Fruit fly (Drosophila melanogaster) whole organism, embryonic: ENCODE results near the gene CG15160.

ENCODE experiments used
- Atf6 ChIP-seq: fragments of 200-800 bp; sonication (Bioruptor generic); IDR thresholded peaks from 2 replicates; pipeline ENCODE4 v1.3.6; 2022; ENCODE audit warnings: missing biosample characterization, missing genetic modification characterization
- B-H2 ChIP-seq: fragments of 200-800 bp; sonication (Bioruptor generic); optimal IDR thresholded peaks from 2 replicates; lab custom pipeline; 2018; ENCODE audit warnings: missing biosample characterization, mild to moderate bottlenecking, missing genetic modification characterization
- CG10543 ChIP-seq: fragments of 200-800 bp; sonication (Bioruptor generic); optimal IDR thresholded peaks from 3 replicates; lab custom pipeline; 2017; ENCODE audit warnings: missing biosample characterization, mild to moderate bottlenecking, missing genetic modification characterization, moderate library complexity
- CG11085 ChIP-seq: fragments of 200-800 bp; sonication (Bioruptor generic); IDR thresholded peaks from 2 replicates; pipeline ENCODE4 v1.3.6; 2022; ENCODE audit warnings: missing biosample characterization, missing genetic modification characterization
- CG12155 ChIP-seq: fragments of 200-800 bp; sonication (Bioruptor generic); optimal IDR thresholded peaks from 3 replicates; lab custom pipeline; 2016; ENCODE audit warnings: missing biosample characterization, missing genetic modification characterization
- CG12659 ChIP-seq: fragments of 200-800 bp; sonication (Bioruptor generic); optimal IDR thresholded peaks from 3 replicates; lab custom pipeline; 2017; ENCODE audit warnings: mild to moderate bottlenecking, missing biosample characterization, missing genetic modification reagents, missing genetic modification characterization
- CG15479 ChIP-seq: fragments of 200-800 bp; sonication (Bioruptor generic); optimal IDR thresholded peaks from 3 replicates; lab custom pipeline; 2019; ENCODE audit warnings: missing biosample characterization, mild to moderate bottlenecking, missing genetic modification characterization, moderate library complexity
- CG17359 ChIP-seq: fragments of 200-800 bp; sonication (Bioruptor generic); optimal IDR thresholded peaks from 3 replicates; lab custom pipeline; 2018; ENCODE audit warnings: missing biosample characterization, mild to moderate bottlenecking, missing genetic modification characterization, moderate library complexity
- CG1832 ChIP-seq: fragments of 200-800 bp; sonication (Bioruptor generic); optimal IDR thresholded peaks from 2 replicates; lab custom pipeline; 2017; ENCODE audit warnings: missing biosample characterization, mild to moderate bottlenecking, missing genetic modification characterization, inconsistent platforms
- CG30403 ChIP-seq: fragments of 200-800 bp; sonication (Bioruptor generic); optimal IDR thresholded peaks from 3 replicates; lab custom pipeline; 2016; ENCODE audit warnings: missing biosample characterization, missing genetic modification characterization
- CG34224 ChIP-seq: fragments of 200-800 bp; sonication (Bioruptor generic); IDR thresholded peaks from 3 replicates; pipeline ENCODE4 v1.3.6; 2022; ENCODE audit warnings: missing biosample characterization, missing genetic modification characterization; ENCODE audit not compliant: partially characterized antibody
- CG42726 ChIP-seq: fragments of 200-800 bp; sonication (Bioruptor generic); IDR thresholded peaks from 2 replicates; pipeline ENCODE4 v1.3.6; 2022; ENCODE audit warnings: missing biosample characterization, missing genetic modification characterization; ENCODE audit not compliant: partially characterized antibody
- CG5953 ChIP-seq: fragments of 200-800 bp; sonication (Bioruptor generic); IDR thresholded peaks from 2 replicates; pipeline ENCODE4 v1.3.6; 2022; ENCODE audit warnings: missing biosample characterization, missing genetic modification characterization
- CG6272 ChIP-seq: fragments of 200-800 bp; sonication (Bioruptor generic); IDR thresholded peaks from 2 replicates; pipeline ENCODE4 v1.3.6; 2022; ENCODE audit warnings: missing biosample characterization, missing genetic modification characterization
- Deaf1 ChIP-seq: fragments of 200-800 bp; optimal IDR thresholded peaks from 3 replicates; lab custom pipeline; 2019; ENCODE audit warnings: missing biosample characterization, mild to moderate bottlenecking, missing genetic modification characterization, moderate library complexity
- HLH54F ChIP-seq: fragments of 200-800 bp; sonication (Bioruptor generic); optimal IDR thresholded peaks from 3 replicates; lab custom pipeline; 2016; ENCODE audit warnings: missing biosample characterization, missing genetic modification characterization
- Hey ChIP-seq: fragments of 200-800 bp; sonication (Bioruptor generic); optimal IDR thresholded peaks from 3 replicates; lab custom pipeline; 2018; ENCODE audit warnings: missing biosample characterization, mild to moderate bottlenecking, missing genetic modification characterization
- HmgZ ChIP-seq: fragments of 200-800 bp; sonication (Bioruptor generic); optimal IDR thresholded peaks from 2 replicates; lab custom pipeline; 2018; ENCODE audit warnings: missing biosample characterization, mild to moderate bottlenecking, missing genetic modification characterization
- Hsf ChIP-seq: fragments of 200-800 bp; sonication (Bioruptor generic); optimal IDR thresholded peaks from 3 replicates; lab custom pipeline; 2016; ENCODE audit warnings: missing biosample characterization, missing genetic modification characterization
- Lim3 ChIP-seq: fragments of 200-800 bp; sonication (Bioruptor generic); IDR thresholded peaks from 2 replicates; pipeline ENCODE4 v1.3.6; 2022; ENCODE audit warnings: missing biosample characterization, missing genetic modification characterization
- Med ChIP-seq: fragments of 200-800 bp; sonication (Bioruptor generic); peaks from one replicate; lab custom pipeline; 2016; ENCODE audit warnings: missing biosample characterization, missing genetic modification characterization, mild to moderate bottlenecking, inconsistent platforms, moderate library complexity
- Myb ChIP-seq: fragments of 200-800 bp; sonication (Bioruptor generic); optimal IDR thresholded peaks from 2 replicates; lab custom pipeline; 2016; ENCODE audit warnings: missing biosample characterization, missing genetic modification characterization
- Ptx1 ChIP-seq: fragments of 200-800 bp; sonication (Bioruptor generic); IDR thresholded peaks from 2 replicates; pipeline ENCODE4 v1.3.6; 2022; ENCODE audit warnings: missing biosample characterization, missing genetic modification characterization
- Ravus ChIP-seq: fragments of 200-800 bp; sonication (Bioruptor generic); IDR thresholded peaks from 2 replicates; pipeline ENCODE4 v1.3.6; 2022; ENCODE audit warnings: missing biosample characterization, missing genetic modification characterization
- Tbp ChIP-seq: fragments of >200 bp; optimal IDR thresholded peaks from 2 replicates; lab custom pipeline; 2018; ENCODE audit warnings: missing biosample characterization, missing genetic modification characterization
- ac ChIP-seq: fragments of 200-800 bp; sonication (Bioruptor generic); optimal IDR thresholded peaks from 3 replicates; lab custom pipeline; 2017; ENCODE audit warnings: missing biosample characterization, mild to moderate bottlenecking, missing genetic modification characterization
- aop ChIP-seq: fragments of 200-800 bp; sonication (Bioruptor generic); IDR thresholded peaks from 2 replicates; pipeline ENCODE4 v1.3.6; 2022; ENCODE audit warnings: missing biosample characterization, missing genetic modification characterization
- br ChIP-seq: fragments of >200 bp; optimal IDR thresholded peaks from 2 replicates; lab custom pipeline; 2017
- croc ChIP-seq: fragments of 200-800 bp; sonication (Bioruptor generic); conservative IDR thresholded peaks from 3 replicates; pipeline ENCODE4 v1.3.6; 2022; ENCODE audit warnings: missing biosample characterization, missing genetic modification characterization
- crp ChIP-seq, 2 experiments: fragments of 200-800 bp; sonication (Bioruptor generic); optimal IDR thresholded peaks; 2 replicates in 1 of 2; 3 replicates in 1 of 2; lab custom pipeline; 2017; ENCODE audit warnings: missing biosample characterization in 2 of 2, missing genetic modification characterization in 2 of 2, mild to moderate bottlenecking in 1 of 2, moderate library complexity in 1 of 2
- dati ChIP-seq: fragments of 200-800 bp; sonication (Bioruptor generic); IDR thresholded peaks from 2 replicates; pipeline ENCODE4 v1.3.6; 2022; ENCODE audit warnings: missing biosample characterization, missing genetic modification characterization
- dmrt11E ChIP-seq: fragments of 200-800 bp; sonication (Bioruptor generic); optimal IDR thresholded peaks from 3 replicates; lab custom pipeline; 2018; ENCODE audit warnings: missing biosample characterization, mild to moderate bottlenecking, missing genetic modification characterization, moderate library complexity
- dysf ChIP-seq: fragments of 200-800 bp; sonication (Bioruptor generic); IDR thresholded peaks from 3 replicates; pipeline ENCODE4 v1.3.6; 2022; ENCODE audit warnings: missing biosample characterization, missing genetic modification characterization
- fd96Cb ChIP-seq: fragments of 200-800 bp; sonication (Bioruptor generic); optimal IDR thresholded peaks from 2 replicates; lab custom pipeline; 2018; ENCODE audit warnings: missing biosample characterization, mild to moderate bottlenecking, missing genetic modification characterization, moderate library complexity
- hth ChIP-seq: fragments of >200 bp; optimal IDR thresholded peaks from 2 replicates; lab custom pipeline; 2017; ENCODE audit warnings: inconsistent platforms
- jumu ChIP-seq: fragments of 200-800 bp; sonication (Bioruptor generic); optimal IDR thresholded peaks from 3 replicates; lab custom pipeline; 2016; ENCODE audit warnings: missing biosample characterization, missing genetic modification characterization
- lola ChIP-seq, 3 experiments: fragments of >200 bp in 2 of 3; fragments of 200-800 bp in 1 of 3; sonication (Bioruptor generic) in 1 of 3; optimal IDR thresholded peaks; 2 replicates each; lab custom pipeline; 2017 to 2019; ENCODE audit warnings: missing biosample characterization in 3 of 3, missing genetic modification characterization in 3 of 3, mild to moderate bottlenecking in 1 of 3, moderate library complexity in 1 of 3
- lov ChIP-seq, 2 experiments: fragments of 200-800 bp in 1 of 2; fragments of >200 bp in 1 of 2; sonication (Bioruptor generic) in 1 of 2; IDR thresholded peaks in 1 of 2; optimal IDR thresholded peaks in 1 of 2; 2 replicates in 1 of 2; 3 replicates in 1 of 2; pipeline versions ENCODE4 v1.3.6 to Lab custom; 2017 to 2022; ENCODE audit warnings: missing biosample characterization in 1 of 2, missing genetic modification characterization in 1 of 2
- nau ChIP-seq: fragments of 200-800 bp; sonication (Bioruptor generic); optimal IDR thresholded peaks from 3 replicates; lab custom pipeline; 2017; ENCODE audit warnings: missing biosample characterization, mild to moderate bottlenecking, missing genetic modification characterization, missing genetic modification reagents
- p53 ChIP-seq: fragments of 200-800 bp; sonication (Bioruptor generic); optimal IDR thresholded peaks from 2 replicates; lab custom pipeline; 2016; ENCODE audit warnings: missing biosample characterization, missing genetic modification characterization
- pan ChIP-seq, 4 experiments: fragments of >200 bp in 3 of 4; fragments of 200-800 bp in 1 of 4; sonication (Bioruptor generic) in 1 of 4; optimal IDR thresholded peaks in 3 of 4; IDR thresholded peaks in 1 of 4; 2 replicates each; pipeline versions ENCODE4 v1.3.6 to Lab custom; 2017 to 2022; ENCODE audit warnings: missing biosample characterization in 2 of 4, missing genetic modification characterization in 2 of 4, mixed read lengths in 1 of 4
- pnt ChIP-seq: fragments of 200-800 bp; sonication (Bioruptor generic); optimal IDR thresholded peaks from 3 replicates; lab custom pipeline; 2016; ENCODE audit warnings: missing biosample characterization, missing genetic modification characterization
- pzg ChIP-seq: fragments of 200-800 bp; sonication (Bioruptor generic); optimal IDR thresholded peaks from 3 replicates; lab custom pipeline; 2018; ENCODE audit warnings: missing biosample characterization, mild to moderate bottlenecking, missing genetic modification characterization, moderate library complexity
- rib ChIP-seq: fragments of 200-800 bp; sonication (Bioruptor generic); IDR thresholded peaks from 2 replicates; pipeline ENCODE4 v1.3.6; 2022; ENCODE audit warnings: missing biosample characterization, missing genetic modification characterization
- sens ChIP-seq: fragments of 200-800 bp; sonication (Bioruptor generic); peaks from one replicate; lab custom pipeline; 2016; ENCODE audit warnings: missing biosample characterization, missing genetic modification characterization
- so ChIP-seq: fragments of 200-800 bp; sonication (Bioruptor generic); IDR thresholded peaks from 3 replicates; pipeline ENCODE4 v1.3.6; 2022; ENCODE audit warnings: missing biosample characterization, missing genetic modification characterization
- stc ChIP-seq: fragments of 200-800 bp; sonication (Bioruptor generic); IDR thresholded peaks from 2 replicates; pipeline ENCODE4 v1.3.6; 2022; ENCODE audit warnings: missing biosample characterization, missing genetic modification characterization
- trem ChIP-seq: fragments of 200-800 bp; optimal IDR thresholded peaks from 3 replicates; lab custom pipeline; 2019; ENCODE audit warnings: missing biosample characterization, mild to moderate bottlenecking, missing genetic modification characterization, moderate library complexity
- vvl ChIP-seq: fragments of 200-800 bp; sonication (Bioruptor generic); IDR thresholded peaks from 2 replicates; pipeline ENCODE4 v1.3.6; 2022; ENCODE audit warnings: missing biosample characterization, missing genetic modification characterization
- z ChIP-seq: fragments of 200-800 bp; sonication (Bioruptor generic); IDR thresholded peaks from 3 replicates; pipeline ENCODE4 v1.3.6; 2022; ENCODE audit warnings: missing biosample characterization, missing genetic modification characterization

CG15160 gene

DNA sequence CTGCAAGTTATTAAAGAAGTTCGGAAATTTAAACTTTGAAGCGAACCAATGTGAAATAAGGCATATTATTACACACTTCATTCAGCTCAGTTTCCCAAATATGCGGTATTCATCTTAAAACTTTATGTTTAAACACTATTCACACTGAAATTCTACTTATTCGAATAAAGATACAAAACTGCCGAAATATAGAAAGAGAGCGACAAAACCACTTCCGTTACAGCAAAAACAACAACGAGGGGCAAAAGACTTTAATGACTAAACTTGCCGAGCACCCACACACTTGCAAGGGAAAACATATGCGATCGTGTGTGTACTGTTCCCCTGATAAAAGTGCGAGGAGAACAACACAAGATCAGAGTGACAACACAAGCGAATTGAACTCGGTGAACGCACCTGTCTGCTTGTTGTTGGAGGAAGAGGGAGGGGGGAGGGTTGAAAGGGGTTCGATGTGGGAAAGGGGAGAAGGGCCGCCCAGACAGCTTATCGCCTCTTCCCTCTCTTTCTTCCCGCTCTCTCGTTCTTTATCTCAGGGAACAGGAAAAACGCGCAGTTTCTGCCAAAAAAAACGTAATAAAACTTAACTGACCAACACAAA lies 29.1 kb upstream of the CG15160 start:
- peak; percentile 1 for TF ChIP-seq Hey (tag; lab: Kevin White, UChicago)
- 0 out of 2 replicates have a peak, but pooled peaks have one; percentile 6 for TF ChIP-seq stc (GFP tag; lab: Robert Waterston, UW)
- TF ChIP-seq CG34224 (GFP tag; lab: Robert Waterston, UW), result no peak
- no peak for TF ChIP-seq Myb (GFP tag; lab: Kevin White, UChicago)
- TF ChIP-seq Med (GFP tag; lab: Kevin White, UChicago), result peak; percentile 12
- peak; percentile 45 for TF ChIP-seq HmgZ (tag; lab: Kevin White, UChicago)
- TF ChIP-seq Hsf (GFP tag; lab: Kevin White, UChicago), result no peak
- no peak for TF ChIP-seq CG42726 (GFP tag; lab: Robert Waterston, UW)
- no peak for TF ChIP-seq pnt (GFP tag; lab: Kevin White, UChicago)
- TF ChIP-seq CG11085 (GFP tag; lab: Robert Waterston, UW), result no peak
- no peak for TF ChIP-seq CG5953
- TF ChIP-seq br (lab: Kevin White, UChicago), result no peak
- TF ChIP-seq sens (GFP tag; lab: Kevin White, UChicago), result peak; percentile 51
- TF ChIP-seq dmrt11E (tag; lab: Kevin White, UChicago), result no peak
- peak; percentile 55; the same call in 1 of the 2 replicates for TF ChIP-seq rib (GFP tag; lab: Robert Waterston, UW)
- no peak for TF ChIP-seq so (GFP tag; lab: Robert Waterston, UW)
- peak; percentile 62 for TF ChIP-seq Deaf1 (tag; lab: Kevin White, UChicago)
- TF ChIP-seq fd96Cb (tag; lab: Kevin White, UChicago), result no peak
- TF ChIP-seq CG12659, result no peak
- no peak for TF ChIP-seq croc (GFP tag; lab: Robert Waterston, UW)
- peak; percentile 42; the same call in 1 of the 2 replicates for TF ChIP-seq Ptx1
- TF ChIP-seq CG15479 (GFP tag; lab: Kevin White, UChicago), result no peak
- TF ChIP-seq CG1832, result no peak
- no peak for TF ChIP-seq CG17359 (tag; lab: Kevin White, UChicago)
- TF ChIP-seq Tbp (GFP tag; lab: Kevin White, UChicago), result no peak
- TF ChIP-seq crp (GFP tag; optimal IDR thresholded peaks at IDR 0.05; lab: Kevin White, UChicago), result no peak
- TF ChIP-seq nau (GFP tag; lab: Kevin White, UChicago), result peak; percentile 8
- no peak for TF ChIP-seq Lim3 (GFP tag; lab: Robert Waterston, UW)
- TF ChIP-seq Atf6 (GFP tag; lab: Robert Waterston, UW), result no peak
- TF ChIP-seq ac (GFP tag; lab: Kevin White, UChicago), result no peak
- no peak for TF ChIP-seq dati (GFP tag; lab: Robert Waterston, UW)
- no peak for TF ChIP-seq aop
- no peak for TF ChIP-seq CG12155 (GFP tag; lab: Kevin White, UChicago)
- TF ChIP-seq vvl (GFP tag; lab: Robert Waterston, UW), result peak; percentile 35
- peak; percentile 82 for TF ChIP-seq z (GFP tag; lab: Robert Waterston, UW)
- TF ChIP-seq jumu (GFP tag; lab: Kevin White, UChicago), result no peak
- TF ChIP-seq hth, result no peak
- TF ChIP-seq Ravus (GFP tag; lab: Robert Waterston, UW), result no peak
- no peak for TF ChIP-seq dysf (GFP tag; lab: Robert Waterston, UW)
- no peak for TF ChIP-seq pan (optimal IDR thresholded peaks at IDR 0.05; lab: Kevin White, UChicago)
- TF ChIP-seq pan (GFP tag; optimal IDR thresholded peaks at IDR 0.05 in 1 of 2, IDR thresholded peaks at IDR 0.05 in 1 of 2), result no peak
- TF ChIP-seq lola (GFP tag; optimal IDR thresholded peaks at IDR 0.05; lab: Kevin White, UChicago), result no peak
- no peak for TF ChIP-seq lov (optimal IDR thresholded peaks at IDR 0.05; lab: Kevin White, UChicago)
- TF ChIP-seq lov (GFP tag; IDR thresholded peaks at IDR 0.05; lab: Robert Waterston, UW), result 0 out of 3 replicates have a peak, but pooled peaks have one; percentile 26
- TF ChIP-seq CG10543 (GFP tag; lab: Kevin White, UChicago), result peak; percentile 36
- TF ChIP-seq p53 (GFP tag; lab: Kevin White, UChicago), result no peak
- no peak for TF ChIP-seq CG30403
- TF ChIP-seq CG6272 (GFP tag; lab: Robert Waterston, UW), result no peak
- no peak for TF ChIP-seq B-H2 (GFP tag; lab: Kevin White, UChicago)
- no peak for TF ChIP-seq HLH54F (GFP tag; lab: Kevin White, UChicago)
- no peak for TF ChIP-seq pzg (GFP tag; lab: Kevin White, UChicago)
- TF ChIP-seq trem (tag; lab: Kevin White, UChicago), result no peak
